Fruit fly (Drosophila melanogaster) whole organism, wandering third instar larva: ENCODE measurements around the gene Zn72D.

ENCODE experiments used
- Abd-B ChIP-seq: fragments of >200 bp; optimal IDR thresholded peaks from 2 replicates; lab custom pipeline; 2017; ENCODE audit warnings: missing biosample characterization, missing genetic modification characterization
- CG32264 ChIP-seq: fragments of 200-800 bp; sonication (Bioruptor generic); optimal IDR thresholded peaks from 2 replicates; lab custom pipeline; 2016; ENCODE audit warnings: missing biosample characterization, missing genetic modification characterization
- CG9705 ChIP-seq: fragments of 200-800 bp; sonication (Bioruptor generic); optimal IDR thresholded peaks from 2 replicates; lab custom pipeline; 2018; ENCODE audit warnings: missing biosample characterization, mild to moderate bottlenecking, missing genetic modification characterization
- CrebA ChIP-seq: fragments of 200-800 bp; sonication (Bioruptor generic); optimal IDR thresholded peaks from 2 replicates; lab custom pipeline; 2016; ENCODE audit warnings: missing biosample characterization, mild to moderate bottlenecking, missing genetic modification characterization, borderline replicate concordance
- Dfd ChIP-seq: fragments of >200 bp; optimal IDR thresholded peaks from 2 replicates; lab custom pipeline; 2017; ENCODE audit warnings: missing biosample characterization, missing genetic modification characterization
- Dif ChIP-seq: fragments of 200-275, 200-300 bp; sonication (Bioruptor generic); optimal IDR thresholded peaks from 2 replicates; lab custom pipeline; 2018; ENCODE audit warnings: missing biosample characterization, missing genetic modification characterization; ENCODE audit not compliant: partially characterized antibody
- GATAd ChIP-seq: sonication (Bioruptor generic); optimal IDR thresholded peaks from 2 replicates; lab custom pipeline; 2016; ENCODE audit warnings: missing biosample characterization, missing genetic modification characterization
- HLH106 ChIP-seq: fragments of 200-800 bp; optimal IDR thresholded peaks from 3 replicates; lab custom pipeline; 2019; ENCODE audit warnings: missing biosample characterization, mild to moderate bottlenecking, missing genetic modification characterization, moderate library complexity
- Hnf4 ChIP-seq: fragments of 200-800 bp; sonication (Bioruptor generic); optimal IDR thresholded peaks from 2 replicates; lab custom pipeline; 2016; ENCODE audit warnings: missing biosample characterization, mild to moderate bottlenecking, missing genetic modification characterization
- Hr78 ChIP-seq: fragments of >200 bp; optimal IDR thresholded peaks from 2 replicates; lab custom pipeline; 2017; ENCODE audit warnings: missing biosample characterization, missing genetic modification characterization
- Hr83 ChIP-seq: fragments of 200-300 bp; sonication (Bioruptor generic); optimal IDR thresholded peaks from 2 replicates; lab custom pipeline; 2016; ENCODE audit warnings: missing biosample characterization, mild to moderate bottlenecking, missing genetic modification characterization, moderate library complexity; ENCODE audit not compliant: poor library complexity, severe bottlenecking
- Jra ChIP-seq: sonication (Bioruptor generic); optimal IDR thresholded peaks from 2 replicates; lab custom pipeline; 2016; ENCODE audit warnings: missing biosample characterization, missing genetic modification characterization
- Mio ChIP-seq: sonication (Bioruptor generic); optimal IDR thresholded peaks from 2 replicates; lab custom pipeline; 2016; ENCODE audit warnings: missing biosample characterization, missing genetic modification characterization
- Myc ChIP-seq: fragments of >200 bp; optimal IDR thresholded peaks from 2 replicates; lab custom pipeline; 2017
- N ChIP-seq: fragments of >200 bp; optimal IDR thresholded peaks from 2 replicates; lab custom pipeline; 2018; ENCODE audit warnings: missing biosample characterization, missing external identifiers, missing genetic modification characterization
- OdsH ChIP-seq: fragments of 200-800 bp; sonication (Bioruptor generic); optimal IDR thresholded peaks from 2 replicates; lab custom pipeline; 2016; ENCODE audit warnings: missing biosample characterization, mild to moderate bottlenecking, missing genetic modification characterization
- Rel ChIP-seq, 2 experiments: fragments of 200-800 bp; sonication (Bioruptor generic) in 1 of 2; optimal IDR thresholded peaks; 2 replicates in 1 of 2; 3 replicates in 1 of 2; lab custom pipeline; 2016 to 2019; ENCODE audit warnings: mild to moderate bottlenecking in 2 of 2, missing biosample characterization in 2 of 2, missing genetic modification characterization in 2 of 2, moderate library complexity in 1 of 2
- Sp1 ChIP-seq: fragments of 200-800 bp; sonication (Bioruptor generic); optimal IDR thresholded peaks from 3 replicates; lab custom pipeline; 2019; ENCODE audit warnings: missing biosample characterization, mild to moderate bottlenecking, missing genetic modification characterization, moderate library complexity
- Vsx2 ChIP-seq: fragments of 200-300, 225-300 bp; sonication (Bioruptor generic); optimal IDR thresholded peaks from 2 replicates; lab custom pipeline; 2018; ENCODE audit warnings: missing biosample characterization, missing genetic modification characterization; ENCODE audit not compliant: partially characterized antibody
- br ChIP-seq: fragments of 200-800 bp; sonication (Bioruptor generic); optimal IDR thresholded peaks from 2 replicates; lab custom pipeline; 2016; ENCODE audit warnings: missing biosample characterization, missing genetic modification characterization
- brk ChIP-seq: fragments of 200-800 bp; sonication (Bioruptor generic); optimal IDR thresholded peaks from 2 replicates; lab custom pipeline; 2016; ENCODE audit warnings: missing biosample characterization, mild to moderate bottlenecking, missing genetic modification characterization
- dl ChIP-seq, 2 experiments: fragments of 175-275, 200-275 bp in 1 of 2; fragments of 200-275 bp in 1 of 2; sonication (Bioruptor generic); optimal IDR thresholded peaks; lab custom pipeline; 2018; ENCODE audit warnings: mild to moderate bottlenecking in 2 of 2, missing biosample characterization in 2 of 2, missing genetic modification characterization in 2 of 2, moderate library complexity in 2 of 2; ENCODE audit not compliant: partially characterized antibody in 2 of 2, insufficient read depth in 1 of 2
- dmrt93B ChIP-seq: fragments of 200-800 bp; sonication (Bioruptor generic); optimal IDR thresholded peaks from 2 replicates; lab custom pipeline; 2018; ENCODE audit warnings: missing biosample characterization, mild to moderate bottlenecking, missing genetic modification characterization
- dsf ChIP-seq: sonication (Bioruptor generic); optimal IDR thresholded peaks from 2 replicates; lab custom pipeline; 2016; ENCODE audit warnings: missing biosample characterization, missing genetic modification characterization, borderline replicate concordance
- ey ChIP-seq: fragments of 200-800 bp; sonication (Bioruptor generic); optimal IDR thresholded peaks from 2 replicates; lab custom pipeline; 2016; ENCODE audit warnings: missing biosample characterization, missing genetic modification characterization
- foxo ChIP-seq, 2 experiments: fragments of 200-800 bp; sonication (Bioruptor generic); optimal IDR thresholded peaks; 2 replicates in 1 of 2; 3 replicates in 1 of 2; lab custom pipeline; 2016 to 2017; ENCODE audit warnings: missing biosample characterization in 2 of 2, missing genetic modification characterization in 2 of 2
- fru ChIP-seq: fragments of 200-800 bp; sonication (Bioruptor generic); optimal IDR thresholded peaks from 3 replicates; lab custom pipeline; 2016; ENCODE audit warnings: missing biosample characterization, mild to moderate bottlenecking, missing genetic modification characterization
- h ChIP-seq: fragments of 200-800 bp; sonication (Bioruptor generic); optimal IDR thresholded peaks from 3 replicates; lab custom pipeline; 2016; ENCODE audit warnings: missing biosample characterization, mild to moderate bottlenecking, missing genetic modification characterization
- jim ChIP-seq: fragments of 175-275, 200-325 bp; sonication (Bioruptor generic); optimal IDR thresholded peaks from 2 replicates; lab custom pipeline; 2016; ENCODE audit warnings: missing biosample characterization, mild to moderate bottlenecking, missing genetic modification characterization
- lola ChIP-seq: fragments of >200 bp; optimal IDR thresholded peaks from 2 replicates; lab custom pipeline; 2017; ENCODE audit warnings: missing biosample characterization, missing genetic modification characterization
- pan ChIP-seq: fragments of >200 bp; optimal IDR thresholded peaks from 2 replicates; lab custom pipeline; 2017
- psq ChIP-seq: fragments of 200-800 bp; sonication (Bioruptor generic); optimal IDR thresholded peaks from 3 replicates; lab custom pipeline; 2017; ENCODE audit warnings: missing biosample characterization, mild to moderate bottlenecking, missing genetic modification characterization, moderate library complexity
- rgr ChIP-seq: fragments of 200-800 bp; sonication (Bioruptor generic); optimal IDR thresholded peaks from 3 replicates; lab custom pipeline; 2016; ENCODE audit warnings: missing biosample characterization, mild to moderate bottlenecking, missing genetic modification characterization
- sage ChIP-seq: fragments of 200-800 bp; sonication (Bioruptor generic); optimal IDR thresholded peaks from 2 replicates; lab custom pipeline; 2016; ENCODE audit warnings: missing biosample characterization, mild to moderate bottlenecking, missing genetic modification characterization
- sv ChIP-seq: fragments of 200-800 bp; sonication (Bioruptor generic); optimal IDR thresholded peaks from 3 replicates; lab custom pipeline; 2016; ENCODE audit warnings: missing biosample characterization, missing genetic modification characterization
- tai ChIP-seq: sonication (Bioruptor generic); optimal IDR thresholded peaks from 2 replicates; lab custom pipeline; 2016; ENCODE audit warnings: missing biosample characterization, missing genetic modification characterization
- usp ChIP-seq: fragments of >200 bp; optimal IDR thresholded peaks from 2 replicates; lab custom pipeline; 2017; ENCODE audit warnings: missing biosample characterization, missing genetic modification characterization
- woc ChIP-seq: sonication (Bioruptor generic); optimal IDR thresholded peaks from 2 replicates; lab custom pipeline; 2016; ENCODE audit warnings: missing biosample characterization, mild to moderate bottlenecking, missing genetic modification characterization

Gene Zn72D

dm6 chr3L:16150161-16150538 is 37.7 kb upstream of the Zn72D start:
- TF ChIP-seq Jra (GFP tag; lab: Kevin White, UChicago) (no peak), dl (GFP tag; optimal IDR thresholded peaks at IDR 0.05; lab: Kevin White, UChicago; ENCODE audit: insufficient read depth in 1 of 2, partially characterized antibody in 2 of 2) (no peak), Myc (lab: Kevin White, UChicago) (no peak)

DNA sequence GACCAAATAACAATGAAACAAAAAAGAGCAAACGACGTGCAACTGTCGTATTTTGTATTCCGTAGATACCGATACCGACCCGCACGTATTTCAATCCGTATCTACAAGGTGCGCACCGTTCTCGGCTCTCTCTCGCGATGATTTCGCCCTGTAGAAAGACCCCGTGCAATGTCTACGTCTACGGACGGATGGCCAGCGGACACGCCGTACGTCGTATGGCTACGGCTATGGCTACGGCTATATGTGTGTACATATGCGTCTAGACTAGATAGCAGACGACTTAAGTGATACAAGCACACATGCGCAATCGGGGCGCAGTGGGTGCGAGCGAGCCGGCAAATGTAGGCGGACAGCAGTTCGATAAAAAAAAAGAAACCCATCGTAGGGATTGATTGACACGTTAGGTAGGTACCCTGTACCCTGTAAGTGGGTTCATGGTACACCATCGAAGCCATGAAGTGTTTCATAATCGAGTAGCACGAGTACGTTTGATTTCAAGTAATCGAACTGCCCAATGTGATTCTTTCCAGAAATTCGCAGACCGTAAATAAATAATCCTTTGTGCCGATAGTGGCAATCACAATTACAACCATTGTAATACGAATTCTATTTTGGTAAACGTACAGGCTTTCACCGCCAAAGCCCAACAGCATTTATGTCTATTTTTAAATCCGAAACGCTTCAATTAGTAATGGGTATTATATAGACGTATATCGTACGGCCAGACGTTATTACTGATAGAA is 37.2 kb upstream of the Zn72D start:
- peak; percentile 36 for TF ChIP-seq fru (GFP tag; lab: Kevin White, UChicago)
- peak; percentile 39 for TF ChIP-seq h (GFP tag; lab: Kevin White, UChicago)
- TF ChIP-seq dl (GFP tag; optimal IDR thresholded peaks at IDR 0.05; lab: Kevin White, UChicago; ENCODE audit: insufficient read depth in 1 of 2, partially characterized antibody in 2 of 2) = peak in 1 of 2 experiments; percentile 42
- TF ChIP-seq Myc (lab: Kevin White, UChicago) = no peak
- TF ChIP-seq Rel (GFP tag; optimal IDR thresholded peaks at IDR 0.05; lab: Kevin White, UChicago) = no peak
- peak; percentile 7 for TF ChIP-seq Rel (tag; optimal IDR thresholded peaks at IDR 0.05; lab: Kevin White, UChicago)
- no peak for TF ChIP-seq brk (GFP tag; lab: Kevin White, UChicago)
- peak; percentile 26 for TF ChIP-seq woc (GFP tag; lab: Kevin White, UChicago)
- TF ChIP-seq Sp1 = peak; percentile 17

DNA sequence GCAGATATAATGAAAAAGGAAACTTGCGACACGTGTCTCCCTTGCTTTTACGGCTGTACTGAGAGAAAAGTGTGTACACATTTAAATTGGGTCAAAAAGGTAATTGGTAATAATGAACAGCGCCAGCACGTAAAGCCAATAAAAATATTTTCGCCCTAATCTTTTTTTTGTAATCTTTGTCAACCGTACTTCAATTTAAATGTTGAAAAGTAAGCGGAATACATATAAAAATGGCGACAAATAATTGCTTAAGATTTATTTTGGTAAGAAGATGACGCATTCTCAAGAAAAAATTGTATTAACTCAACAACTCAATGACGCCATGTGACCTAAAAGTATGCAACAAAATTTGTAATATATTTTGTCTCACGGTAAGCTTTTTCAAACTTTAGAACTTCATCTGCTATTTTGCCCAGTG is 35.4 kb upstream of the Zn72D start:
- TF ChIP-seq Abd-B = no peak
- peak in 1 of 2 experiments; percentile 37 for TF ChIP-seq foxo (GFP tag; optimal IDR thresholded peaks at IDR 0.05; lab: Kevin White, UChicago)
- TF ChIP-seq HLH106 (tag; lab: Kevin White, UChicago) = no peak
- TF ChIP-seq Dfd (GFP tag; lab: Kevin White, UChicago) = no peak
- TF ChIP-seq Hr83 (GFP tag; lab: Kevin White, UChicago) = no peak
- TF ChIP-seq Hnf4 (GFP tag; lab: Kevin White, UChicago) = peak; percentile 10
- peak; percentile 1 for TF ChIP-seq dmrt93B (GFP tag; lab: Kevin White, UChicago)
- no peak for TF ChIP-seq Vsx2
- TF ChIP-seq Myc (lab: Kevin White, UChicago) = no peak
- TF ChIP-seq br (GFP tag; lab: Kevin White, UChicago) = no peak
- no peak for TF ChIP-seq rgr (GFP tag; lab: Kevin White, UChicago)
- TF ChIP-seq Jra (GFP tag; lab: Kevin White, UChicago) = peak; percentile 3
- TF ChIP-seq dsf (GFP tag; lab: Kevin White, UChicago) = no peak
- TF ChIP-seq N (GFP tag; lab: Kevin White, UChicago) = no peak
- no peak for TF ChIP-seq dl (GFP tag; optimal IDR thresholded peaks at IDR 0.05; lab: Kevin White, UChicago; ENCODE audit: insufficient read depth in 1 of 2, partially characterized antibody in 2 of 2)
- TF ChIP-seq Dif (GFP tag; lab: Kevin White, UChicago) = no peak
- TF ChIP-seq h (GFP tag; lab: Kevin White, UChicago) = peak; percentile 31
- TF ChIP-seq Mio (GFP tag; lab: Kevin White, UChicago) = no peak
- TF ChIP-seq CG32264 (GFP tag; lab: Kevin White, UChicago) = no peak
- no peak for TF ChIP-seq pan (lab: Kevin White, UChicago)
- TF ChIP-seq sage = no peak
- TF ChIP-seq ey (GFP tag; lab: Kevin White, UChicago) = peak; percentile 20
- no peak for TF ChIP-seq jim
- TF ChIP-seq Sp1 = peak; percentile 2
- peak; percentile 47 for TF ChIP-seq psq (GFP tag; lab: Kevin White, UChicago)
- no peak for TF ChIP-seq lola (GFP tag; lab: Kevin White, UChicago)
- peak; percentile 51 for TF ChIP-seq brk (GFP tag; lab: Kevin White, UChicago)
- TF ChIP-seq Hr78 (GFP tag; lab: Kevin White, UChicago) = no peak
- no peak for TF ChIP-seq sv (GFP tag; lab: Kevin White, UChicago)
- TF ChIP-seq CG9705 = no peak
- TF ChIP-seq OdsH = no peak
- TF ChIP-seq Rel (GFP tag; optimal IDR thresholded peaks at IDR 0.05; lab: Kevin White, UChicago) = no peak
- TF ChIP-seq Rel (tag; optimal IDR thresholded peaks at IDR 0.05; lab: Kevin White, UChicago) = no peak
- peak; percentile 24 for TF ChIP-seq tai (GFP tag; lab: Kevin White, UChicago)
- peak; percentile 32 for TF ChIP-seq fru (GFP tag; lab: Kevin White, UChicago)
- TF ChIP-seq CrebA (GFP tag; lab: Kevin White, UChicago) = no peak
- TF ChIP-seq GATAd (GFP tag; lab: Kevin White, UChicago) = no peak
- TF ChIP-seq usp = no peak
- peak; percentile 1 for TF ChIP-seq woc (GFP tag; lab: Kevin White, UChicago)
